Fruit fly (Drosophila melanogaster): ENCODE measurements around the gene Ipp.
A peak's percentile ranks its signal among the peaks of the same experiment; 100 is the strongest.

The Ipp gene

dm6 chr3R:14007550-14007949 lies 49.0 kb downstream of the Ipp start (continued):
- TF ChIP-seq scrt (GFP tag; optimal IDR thresholded peaks at IDR 0.05) = no peak
- no peak for TF ChIP-seq NK7.1 (GFP tag; optimal IDR thresholded peaks at IDR 0.05)
- no peak for TF ChIP-seq pros (GFP tag; optimal IDR thresholded peaks at IDR 0.05)
- TF ChIP-seq Nf-YA (GFP tag; IDR thresholded peaks at IDR 0.05) = peak; percentile 41; the same call in 1 of the 2 replicates
- TF ChIP-seq phol (tag; optimal IDR thresholded peaks at IDR 0.05) = peak; percentile 14
- TF ChIP-seq CHES-1-like (GFP tag; optimal IDR thresholded peaks at IDR 0.05) = no peak
- no peak for TF ChIP-seq fu2 (GFP tag; optimal IDR thresholded peaks at IDR 0.05)
- TF ChIP-seq MBD-R2 (GFP tag; IDR thresholded peaks at IDR 0.05) = no peak
- TF ChIP-seq nmo (GFP tag; optimal IDR thresholded peaks at IDR 0.05) = no peak
- no peak for TF ChIP-seq CoRest (tag; optimal IDR thresholded peaks at IDR 0.05)
- TF ChIP-seq fd102C (GFP tag; optimal IDR thresholded peaks at IDR 0.05) = no peak
- TF ChIP-seq gem (tag; optimal IDR thresholded peaks at IDR 0.05) = peak; percentile 48
- no peak for TF ChIP-seq sim (GFP tag; IDR thresholded peaks at IDR 0.05)
- no peak for TF ChIP-seq CG13894 (tag; optimal IDR thresholded peaks at IDR 0.05)
- TF ChIP-seq CG10654 (GFP tag; optimal IDR thresholded peaks at IDR 0.05) = no peak
- TF ChIP-seq ab (GFP tag; optimal IDR thresholded peaks at IDR 0.05) = no peak
- no peak for TF ChIP-seq prd (optimal IDR thresholded peaks at IDR 0.05)
- TF ChIP-seq prd (GFP tag; IDR thresholded peaks at IDR 0.05) = peak; percentile 48; the same call in 1 of the 3 replicates
- TF ChIP-seq bigmax (GFP tag; optimal IDR thresholded peaks at IDR 0.05) = no peak
- TF ChIP-seq z (GFP tag; IDR thresholded peaks at IDR 0.05) = no peak
- TF ChIP-seq CG6791 (GFP tag; IDR thresholded peaks at IDR 0.05; ENCODE audit: partially characterized antibody) = no peak
- no peak for TF ChIP-seq CG18476 (GFP tag; optimal IDR thresholded peaks at IDR 0.05)
- TF ChIP-seq Hr39 (optimal IDR thresholded peaks at IDR 0.05) = no peak
- no peak for TF ChIP-seq inv (GFP tag; IDR thresholded peaks at IDR 0.05; ENCODE audit: partially characterized antibody)
- TF ChIP-seq nerfin-2 (GFP tag; IDR thresholded peaks at IDR 0.05; ENCODE audit: partially characterized antibody) = no peak
- TF ChIP-seq bab2 (GFP tag; optimal IDR thresholded peaks at IDR 0.05) = no peak
- TF ChIP-seq Dp (GFP tag; optimal IDR thresholded peaks at IDR 0.05) = no peak
- peak; percentile 10 for TF ChIP-seq ind (GFP tag; optimal IDR thresholded peaks at IDR 0.05)
- no peak for TF ChIP-seq slbo (GFP tag; IDR thresholded peaks at IDR 0.05)
- no peak for TF ChIP-seq CG1529 (GFP tag; optimal IDR thresholded peaks at IDR 0.05)
- no peak for TF ChIP-seq CG17568 (GFP tag; optimal IDR thresholded peaks at IDR 0.05)
- TF ChIP-seq Bteb2 (GFP tag; optimal IDR thresholded peaks at IDR 0.05) = no peak
- peak; percentile 3 for TF ChIP-seq CG8924 (tag; optimal IDR thresholded peaks at IDR 0.05)
- no peak for TF ChIP-seq CG11696 (GFP tag; IDR thresholded peaks at IDR 0.05)
- TF ChIP-seq ftz-f1 (GFP tag; optimal IDR thresholded peaks at IDR 0.05) = no peak
- TF ChIP-seq CG1024 (GFP tag; IDR thresholded peaks at IDR 0.05) = no peak
- TF ChIP-seq wek (GFP tag; optimal IDR thresholded peaks at IDR 0.05) = no peak
- TF ChIP-seq CG12299 (tag; optimal IDR thresholded peaks at IDR 0.05) = no peak
- TF ChIP-seq Vsx1 (GFP tag; optimal IDR thresholded peaks at IDR 0.05) = no peak
- peak; percentile 20 for TF ChIP-seq CG18599 (GFP tag; optimal IDR thresholded peaks at IDR 0.05)
- no peak for TF ChIP-seq pan (optimal IDR thresholded peaks at IDR 0.05)
- TF ChIP-seq pan (GFP tag; optimal IDR thresholded peaks at IDR 0.05 in 1 of 2, IDR thresholded peaks at IDR 0.05 in 1 of 2) = no peak
- TF ChIP-seq CG8388 (GFP tag; optimal IDR thresholded peaks at IDR 0.05) = peak; percentile 9
- no peak for TF ChIP-seq CG11247 (GFP tag; IDR thresholded peaks at IDR 0.05)
- 0 out of 2 replicates have a peak, but pooled peaks have one; percentile 9 for TF ChIP-seq CG14441 (GFP tag; IDR thresholded peaks at IDR 0.05)
- no peak for TF ChIP-seq amos (GFP tag; IDR thresholded peaks at IDR 0.05; ENCODE audit: partially characterized antibody)
- no peak for TF ChIP-seq CG3995 (GFP tag; optimal IDR thresholded peaks at IDR 0.05)
- TF ChIP-seq CG9932 (GFP tag; IDR thresholded peaks at IDR 0.05) = no peak
- no peak for TF ChIP-seq Xbp1 (GFP tag; optimal IDR thresholded peaks at IDR 0.05)
- no peak for TF ChIP-seq Usf (GFP tag; optimal IDR thresholded peaks at IDR 0.05)
- no peak for TF ChIP-seq so (GFP tag; IDR thresholded peaks at IDR 0.05)
- TF ChIP-seq Deaf1 (tag; optimal IDR thresholded peaks at IDR 0.05) = no peak
